Worm (Caenorhabditis elegans): ENCODE measurements around the gene srh-281.

DNA sequence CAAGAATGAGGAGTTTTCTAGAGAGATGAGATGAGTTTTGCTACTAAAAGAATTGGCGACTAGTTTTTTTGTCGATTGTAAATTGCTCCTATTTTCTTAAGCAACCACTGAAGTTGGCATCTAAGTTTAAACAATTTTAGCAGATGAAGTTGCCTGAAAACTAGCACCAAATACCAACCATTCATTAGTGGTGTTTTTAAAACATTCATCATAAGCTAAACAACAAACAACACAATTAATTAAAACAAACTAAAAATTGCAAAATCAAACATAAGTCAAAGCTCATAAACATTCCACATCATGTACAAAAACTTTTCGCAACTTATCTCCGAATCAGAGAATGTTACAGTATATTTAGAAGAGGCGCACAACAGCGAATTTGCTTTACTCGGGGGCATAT is 8.5 kb upstream of the srh-281 start, which contains the start of gene srz-13:
- no peak for TF ChIP-seq fos-1 (tag; optimal IDR thresholded peaks at IDR 0.05)
- TF ChIP-seq lsy-2 (tag; optimal IDR thresholded peaks at IDR 0.05), result no peak
